Worm (Caenorhabditis elegans) whole organism, L4 larva: Measurements from ENCODE around the gene bath-36.

Experiments used
- F10B5.3 ChIP-seq: sonication (generic microtip); optimal IDR thresholded peaks from 2 replicates; lab custom pipeline; 2016; ENCODE audit warnings: mild to moderate bottlenecking, missing genetic modification characterization, missing compliant biosample characterization
- F26F4.8 ChIP-seq: fragments of 200-800 bp; sonication (Bioruptor generic); conservative IDR thresholded peaks from 2 replicates; pipeline ENCODE4 v1.3.6; 2022; ENCODE audit warnings: missing genetic modification characterization, missing compliant biosample characterization
- F37D6.2 ChIP-seq: sonication (generic microtip); optimal IDR thresholded peaks from 2 replicates; lab custom pipeline; 2016; ENCODE audit warnings: mild to moderate bottlenecking, missing genetic modification characterization, missing compliant biosample characterization
- F44E2.7 ChIP-seq: fragments of 200-800 bp; sonication (Bioruptor generic); IDR thresholded peaks from 2 replicates; pipeline ENCODE4 v2.1.2; 2022; ENCODE audit warnings: missing genetic modification characterization, missing compliant biosample characterization
- T26A8.4 ChIP-seq: fragments of 200-800 bp; sonication (Bioruptor generic); IDR thresholded peaks from 2 replicates; pipeline ENCODE4 v1.3.6; 2022; ENCODE audit warnings: missing genetic modification characterization, missing compliant biosample characterization
- Y105C5A.15 ChIP-seq: fragments of 200-800 bp; sonication (Bioruptor generic); IDR thresholded peaks from 2 replicates; pipeline ENCODE4 v1.3.6; 2022; ENCODE audit warnings: missing genetic modification characterization, missing compliant biosample characterization
- Y48G9A.11 ChIP-seq: fragments of 200-800 bp; sonication (Bioruptor generic); IDR thresholded peaks from 2 replicates; pipeline ENCODE4 v1.3.6; 2022; ENCODE audit warnings: missing genetic modification reagents, missing genetic modification characterization, missing compliant biosample characterization
- Y5F2A.4 ChIP-seq: fragments of 200-800 bp; sonication (Bioruptor generic); optimal IDR thresholded peaks from 2 replicates; lab custom pipeline; 2018; ENCODE audit warnings: mild to moderate bottlenecking, missing genetic modification characterization, missing compliant biosample characterization
- aly-2 ChIP-seq: sonication (generic microtip); optimal IDR thresholded peaks from 2 replicates; lab custom pipeline; 2018; ENCODE audit warnings: missing biosample characterization, missing genetic modification characterization
- ama-1 ChIP-seq: fragments of 150-350 bp; optimal IDR thresholded peaks from 2 replicates; lab custom pipeline; 2014; ENCODE audit warnings: inconsistent platforms, mixed read lengths
- arid-1 ChIP-seq: fragments of 200-800 bp; sonication (Bioruptor generic); conservative IDR thresholded peaks from 2 replicates; pipeline ENCODE4 v1.3.6; 2022; ENCODE audit warnings: missing genetic modification reagents, missing genetic modification characterization, missing compliant biosample characterization
- attf-4 ChIP-seq: sonication (generic microtip); optimal IDR thresholded peaks from 3 replicates; lab custom pipeline; 2017; ENCODE audit warnings: missing biosample characterization, missing genetic modification characterization
- ceh-28 ChIP-seq: fragments of 150-350 bp; optimal IDR thresholded peaks from 2 replicates; lab custom pipeline; 2014; ENCODE audit warnings: missing biosample characterization, missing genetic modification reagents, missing genetic modification characterization
- ceh-32 ChIP-seq: sonication (generic microtip); optimal IDR thresholded peaks from 2 replicates; lab custom pipeline; 2016; ENCODE audit warnings: mild to moderate bottlenecking, missing genetic modification characterization, missing compliant biosample characterization; ENCODE audit not compliant: poor library complexity
- ceh-44 ChIP-seq: fragments of 200-800 bp; sonication (Bioruptor generic); IDR thresholded peaks from 2 replicates; pipeline ENCODE4 v1.3.6; 2022; ENCODE audit warnings: missing genetic modification reagents, missing genetic modification characterization, missing compliant biosample characterization
- ceh-62 ChIP-seq: sonication (generic microtip); optimal IDR thresholded peaks from 2 replicates; lab custom pipeline; 2017; ENCODE audit warnings: missing biosample characterization, missing genetic modification characterization
- ctbp-1 ChIP-seq: fragments of 200-800 bp; sonication (Bioruptor generic); IDR thresholded peaks from 2 replicates; pipeline ENCODE4 v1.3.6; 2022; ENCODE audit warnings: missing genetic modification reagents, missing genetic modification characterization, missing compliant biosample characterization
- daf-16 ChIP-seq, 3 experiments: sonication (generic microtip); optimal IDR thresholded peaks; 2 replicates each; lab custom pipeline; 2016 to 2017; ENCODE audit warnings: missing genetic modification characterization in 3 of 3, missing genetic modification reagents in 3 of 3, mild to moderate bottlenecking in 2 of 3, missing compliant biosample characterization in 2 of 3, missing biosample characterization in 1 of 3, moderate library complexity in 1 of 3
- daf-19 ChIP-seq: fragments of 200-800 bp; sonication (Bioruptor generic); conservative IDR thresholded peaks from 2 replicates; pipeline ENCODE4 v1.3.6; 2022; ENCODE audit warnings: missing genetic modification characterization, missing compliant biosample characterization
- dpl-1 ChIP-seq: fragments of 150-350 bp; optimal IDR thresholded peaks from 2 replicates; lab custom pipeline; 2014; ENCODE audit warnings: missing biosample characterization, missing genetic modification reagents, missing genetic modification characterization
- dve-1 ChIP-seq: sonication (generic microtip); optimal IDR thresholded peaks from 2 replicates; lab custom pipeline; 2017; ENCODE audit warnings: antibody characterized with exemption, mild to moderate bottlenecking, missing genetic modification characterization, missing compliant biosample characterization; ENCODE audit not compliant: insufficient read depth
- hif-1 ChIP-seq, 2 experiments: sonication (generic microtip); optimal IDR thresholded peaks; 2 replicates each; lab custom pipeline; 2016 to 2017; ENCODE audit warnings: missing compliant biosample characterization in 2 of 2, missing genetic modification characterization in 2 of 2, missing genetic modification reagents in 2 of 2, missing genotype in 2 of 2, mild to moderate bottlenecking in 1 of 2
- hlh-11 ChIP-seq: fragments of 200-800 bp; sonication (Bioruptor generic); optimal IDR thresholded peaks from 2 replicates; lab custom pipeline; 2018; ENCODE audit warnings: mild to moderate bottlenecking, missing genetic modification characterization, missing compliant biosample characterization
- hmg-1.1 ChIP-seq: fragments of 200-800 bp; sonication (Bioruptor generic); IDR thresholded peaks from 2 replicates; pipeline ENCODE4 v1.3.6; 2022; ENCODE audit warnings: missing genetic modification reagents, missing genetic modification characterization, missing compliant biosample characterization
- jun-1 ChIP-seq: fragments of 150-350 bp; optimal IDR thresholded peaks from 2 replicates; lab custom pipeline; 2014; ENCODE audit warnings: missing biosample characterization, missing genetic modification reagents, missing genetic modification characterization
- lir-3 ChIP-seq: sonication (generic microtip); optimal IDR thresholded peaks from 2 replicates; lab custom pipeline; 2016; ENCODE audit warnings: mild to moderate bottlenecking, missing genetic modification characterization, missing compliant biosample characterization
- lsy-2 ChIP-seq, 2 experiments: fragments of 150-350 bp in 1 of 2; sonication (generic microtip) in 1 of 2; optimal IDR thresholded peaks; 2 replicates each; lab custom pipeline; 2014 to 2017; ENCODE audit warnings: missing biosample characterization in 2 of 2, missing genetic modification characterization in 2 of 2
- mdl-1 ChIP-seq, 2 experiments: fragments of 150-350 bp in 1 of 2; sonication (generic microtip) in 1 of 2; optimal IDR thresholded peaks; 2 replicates each; lab custom pipeline; 2014 to 2017; ENCODE audit warnings: missing biosample characterization in 2 of 2, missing genetic modification characterization in 2 of 2
- mdt-29 ChIP-seq: fragments of 200-800 bp; sonication (Bioruptor generic); IDR thresholded peaks from 2 replicates; pipeline ENCODE4 v1.3.6; 2022; ENCODE audit warnings: missing genetic modification reagents, missing genetic modification characterization, missing compliant biosample characterization
- mep-1 ChIP-seq: fragments of 150-350 bp; sonication (generic microtip); optimal IDR thresholded peaks from 3 replicates; lab custom pipeline; 2014; ENCODE audit warnings: missing biosample characterization, missing genetic modification characterization
- mxl-2 ChIP-seq: fragments of 200-800 bp; sonication (Bioruptor generic); conservative IDR thresholded peaks from 2 replicates; pipeline ENCODE4 v1.3.6; 2022; ENCODE audit warnings: missing genetic modification reagents, missing genetic modification characterization, missing compliant biosample characterization
- nhr-10 ChIP-seq: fragments of 150-350 bp; optimal IDR thresholded peaks from 2 replicates; lab custom pipeline; 2014; ENCODE audit warnings: missing biosample characterization, missing genetic modification characterization
- nhr-102 ChIP-seq: sonication (generic microtip); optimal IDR thresholded peaks from 2 replicates; lab custom pipeline; 2016; ENCODE audit warnings: mild to moderate bottlenecking, missing genetic modification characterization, moderate library complexity, missing compliant biosample characterization
- nhr-11 ChIP-seq: fragments of 150-350 bp; optimal IDR thresholded peaks from 2 replicates; lab custom pipeline; 2014; ENCODE audit warnings: missing biosample characterization, missing genetic modification characterization
- nhr-28 ChIP-seq: fragments of 150-350 bp; optimal IDR thresholded peaks from 2 replicates; lab custom pipeline; 2014; ENCODE audit warnings: missing biosample characterization, missing genetic modification characterization
- nhr-41 ChIP-seq: fragments of 200-800 bp; sonication (Bioruptor generic); IDR thresholded peaks from 2 replicates; pipeline ENCODE4 v1.3.6; 2022; ENCODE audit warnings: missing genetic modification reagents, missing genetic modification characterization, missing compliant biosample characterization
- nhr-77 ChIP-seq: fragments of 150-350 bp; optimal IDR thresholded peaks from 2 replicates; lab custom pipeline; 2014; ENCODE audit warnings: missing biosample characterization, missing genetic modification characterization
- saeg-2 ChIP-seq: fragments of 200-800 bp; sonication (Bioruptor generic); IDR thresholded peaks from 2 replicates; pipeline ENCODE4 v1.3.6; 2022; ENCODE audit warnings: missing genetic modification reagents, missing genetic modification characterization, missing compliant biosample characterization
- sdz-12 ChIP-seq: fragments of 200-800 bp; sonication (Bioruptor generic); optimal IDR thresholded peaks from 2 replicates; lab custom pipeline; 2018; ENCODE audit warnings: mild to moderate bottlenecking, missing genetic modification characterization, missing compliant biosample characterization
- snpc-1.2 ChIP-seq: fragments of 200-800 bp; sonication (Bioruptor generic); IDR thresholded peaks from 2 replicates; pipeline ENCODE4 v1.3.6; 2022; ENCODE audit warnings: missing genetic modification reagents, missing genetic modification characterization, missing compliant biosample characterization
- snpc-4 ChIP-seq: fragments of 150-350 bp; optimal IDR thresholded peaks from 2 replicates; lab custom pipeline; 2014; ENCODE audit warnings: missing biosample characterization, missing genetic modification characterization
- spr-1 ChIP-seq: sonication (generic microtip); optimal IDR thresholded peaks from 2 replicates; lab custom pipeline; 2016; ENCODE audit warnings: mild to moderate bottlenecking, missing genetic modification characterization, missing compliant biosample characterization
- spr-3 ChIP-seq: fragments of 200-800 bp; sonication (Bioruptor generic); optimal IDR thresholded peaks from 2 replicates; lab custom pipeline; 2018; ENCODE audit warnings: mild to moderate bottlenecking, missing genetic modification characterization, missing compliant biosample characterization
- tag-97 ChIP-seq: fragments of 200-800 bp; sonication (Bioruptor generic); IDR thresholded peaks from 2 replicates; pipeline ENCODE4 v1.3.6; 2022; ENCODE audit warnings: missing genetic modification characterization, missing compliant biosample characterization
- tra-1 ChIP-seq: fragments of 200-800 bp; sonication (Bioruptor generic); IDR thresholded peaks from 2 replicates; pipeline ENCODE4 v1.3.6; 2022; ENCODE audit warnings: missing genetic modification reagents, missing genetic modification characterization, missing compliant biosample characterization
- unc-62 ChIP-seq, 3 experiments: fragments of 150-350 bp in 1 of 3; sonication (generic microtip); optimal IDR thresholded peaks in 2 of 3; peaks in 1 of 3; 1 replicate in 1 of 3; 2 replicates in 2 of 3; lab custom pipeline; 2014 to 2017; ENCODE audit warnings: missing biosample characterization in 3 of 3, missing genetic modification characterization in 3 of 3, missing genetic modification reagents in 3 of 3, missing genotype in 1 of 3
- vab-7 ChIP-seq: fragments of 200-800 bp; sonication (Bioruptor generic); IDR thresholded peaks from 2 replicates; pipeline ENCODE4 v1.3.6; 2022; ENCODE audit warnings: missing genetic modification reagents, missing genetic modification characterization, missing compliant biosample characterization
- zfp-3 ChIP-seq: fragments of 200-800 bp; sonication (Bioruptor generic); conservative IDR thresholded peaks from 2 replicates; pipeline ENCODE4 v1.3.6; 2022; ENCODE audit warnings: missing genetic modification reagents, missing genetic modification characterization, missing compliant biosample characterization
- ztf-7 ChIP-seq: fragments of 150-350 bp; optimal IDR thresholded peaks from 2 replicates; lab custom pipeline; 2014; ENCODE audit warnings: missing biosample characterization, missing genetic modification characterization

The bath-36 gene

ce11 chrV:15186259-15186927 lies 1.3 kb upstream of the bath-36 start, which contains the start of gene Y75B12B.3 (continued):
- TF ChIP-seq tag-97 (GFP tag; lab: Robert Waterston, UW) (no peak), spr-3 (no peak), ctbp-1 (GFP tag; lab: Robert Waterston, UW) (no peak), hlh-11 (no peak), jun-1 (no peak), hif-1 (tag; optimal IDR thresholded peaks at IDR 0.05; lab: Kevin White, UChicago) (no peak), nhr-41 (GFP tag; lab: Robert Waterston, UW) (no peak), nhr-10 (tag; lab: Kevin White, UChicago) (no peak), vab-7 (GFP tag; lab: Robert Waterston, UW) (peak; percentile 33; the same call in 1 of the 2 replicates), mxl-2 (GFP tag; lab: Robert Waterston, UW) (no peak), lir-3 (tag; lab: Kevin White, UChicago) (no peak), ceh-62 (no peak), daf-16 (GFP tag; optimal IDR thresholded peaks at IDR 0.05; lab: Kevin White, UChicago) (no peak), daf-16 (tag; optimal IDR thresholded peaks at IDR 0.05; lab: Kevin White, UChicago) (no peak), mdl-1 (tag; optimal IDR thresholded peaks at IDR 0.05; lab: Kevin White, UChicago) (no peak), attf-4 (no peak), tra-1 (GFP tag; lab: Robert Waterston, UW) (no peak), aly-2 (tag; lab: Kevin White, UChicago) (peak; percentile 43), T26A8.4 (GFP tag; lab: Robert Waterston, UW) (no peak), nhr-11 (no peak), nhr-28 (tag; lab: Kevin White, UChicago) (no peak), ceh-28 (tag; lab: Kevin White, UChicago) (no peak), Y5F2A.4 (GFP tag; lab: Kevin White, UChicago) (no peak), F10B5.3 (tag; lab: Kevin White, UChicago) (no peak), spr-1 (no peak), dve-1 (tag; lab: Kevin White, UChicago) (no peak), Y48G9A.11 (GFP tag; lab: Robert Waterston, UW) (peak; percentile 46; the same call in 1 of the 2 replicates), ztf-7 (tag; lab: Kevin White, UChicago) (no peak), hmg-1.1 (GFP tag; lab: Robert Waterston, UW) (no peak), saeg-2 (GFP tag; lab: Robert Waterston, UW) (no peak), nhr-77 (tag; lab: Kevin White, UChicago) (no peak), mep-1 (tag; lab: Kevin White, UChicago) (peak; percentile 11), ama-1 (peak; percentile 92), snpc-1.2 (peak; percentile 70; the same call in 1 of the 2 replicates), unc-62 (GFP tag; optimal IDR thresholded peaks at IDR 0.05 in 1 of 2; lab: Kevin White, UChicago) (no peak), unc-62 (tag; optimal IDR thresholded peaks at IDR 0.05; lab: Kevin White, UChicago) (no peak), F26F4.8 (GFP tag; lab: Robert Waterston, UW) (no peak), F44E2.7 (no peak), mdt-29 (GFP tag; lab: Robert Waterston, UW) (0 out of 2 replicates have a peak, but pooled peaks have one; percentile 42), sdz-12 (GFP tag; lab: Kevin White, UChicago) (peak; percentile 13), F37D6.2 (tag; lab: Kevin White, UChicago) (no peak), ceh-32 (tag; lab: Kevin White, UChicago) (no peak), daf-19 (GFP tag; lab: Robert Waterston, UW) (no peak), zfp-3 (GFP tag; lab: Robert Waterston, UW) (no peak), snpc-4 (no peak), Y105C5A.15 (peak; percentile 2; the same call in 1 of the 2 replicates), arid-1 (GFP tag; lab: Robert Waterston, UW) (peak; percentile 39; the same call in 1 of the 2 replicates), dpl-1 (GFP tag; lab: Kevin White, UChicago) (no peak), ceh-44 (no peak), lsy-2 (tag; optimal IDR thresholded peaks at IDR 0.05; lab: Kevin White, UChicago) (peak in 1 of 2 experiments; percentile 1), nhr-102 (peak; percentile 2)
